Fruit fly (Drosophila melanogaster): ENCODE measurements around the gene superdeath.

Gene superdeath

dm6 chr3R:29148072-29148471 is 9.6 kb downstream of the superdeath start, which contains the start of the genes CG11882 and Pglym78 (continued):
- TF ChIP-seq dl (GFP tag; optimal IDR thresholded peaks at IDR 0.05; ENCODE audit: insufficient read depth in 1 of 2, partially characterized antibody in 2 of 2) (peak in 1 of 2 experiments; percentile 40), OdsH (GFP tag; optimal IDR thresholded peaks at IDR 0.05) (peak; percentile 38), foxo (GFP tag; optimal IDR thresholded peaks at IDR 0.05) (peak in 1 of 2 experiments; percentile 73), CrebA (GFP tag; optimal IDR thresholded peaks at IDR 0.05; ENCODE audit: borderline replicate concordance) (no peak), HLH106 (tag; optimal IDR thresholded peaks at IDR 0.05) (peak; percentile 1), usp (GFP tag; optimal IDR thresholded peaks at IDR 0.05) (no peak), fru (GFP tag; optimal IDR thresholded peaks at IDR 0.05) (no peak), tai (GFP tag; optimal IDR thresholded peaks at IDR 0.05) (no peak), Dfd (GFP tag; optimal IDR thresholded peaks at IDR 0.05) (no peak), brk (GFP tag; optimal IDR thresholded peaks at IDR 0.05) (no peak), woc (GFP tag; optimal IDR thresholded peaks at IDR 0.05) (no peak), rgr (GFP tag; optimal IDR thresholded peaks at IDR 0.05) (peak; percentile 51)

dm6 chr3R:29151621-29152092 is 13.2 kb downstream of the superdeath start, which contains the start of gene eIF2D:
Gene eIF2D (minus strand): TSS chr3R:29151794.
- TF ChIP-seq Mio (GFP tag; optimal IDR thresholded peaks at IDR 0.05) = no peak
- TF ChIP-seq usp (GFP tag; optimal IDR thresholded peaks at IDR 0.05) = no peak
- peak in 1 of 2 experiments; percentile 65 for TF ChIP-seq foxo (GFP tag; optimal IDR thresholded peaks at IDR 0.05)
- no peak for TF ChIP-seq tai (GFP tag; optimal IDR thresholded peaks at IDR 0.05)
- peak; percentile 78 for TF ChIP-seq Myc (optimal IDR thresholded peaks at IDR 0.05)
- peak; percentile 57 for TF ChIP-seq ey (GFP tag; optimal IDR thresholded peaks at IDR 0.05)
- no peak for TF ChIP-seq Rel (GFP tag; optimal IDR thresholded peaks at IDR 0.05)
- TF ChIP-seq Rel (tag; optimal IDR thresholded peaks at IDR 0.05) = peak; percentile 22
- TF ChIP-seq Hnf4 (GFP tag; optimal IDR thresholded peaks at IDR 0.05) = no peak
- no peak for TF ChIP-seq Hr83 (GFP tag; optimal IDR thresholded peaks at IDR 0.05; ENCODE audit: poor library complexity, severe bottlenecking)
- TF ChIP-seq dsf (GFP tag; optimal IDR thresholded peaks at IDR 0.05; ENCODE audit: borderline replicate concordance) = no peak
- TF ChIP-seq pan (optimal IDR thresholded peaks at IDR 0.05) = no peak
- no peak for TF ChIP-seq dmrt93B (GFP tag; optimal IDR thresholded peaks at IDR 0.05)
- no peak for TF ChIP-seq Dfd (GFP tag; optimal IDR thresholded peaks at IDR 0.05)
- TF ChIP-seq sv (GFP tag; optimal IDR thresholded peaks at IDR 0.05) = peak; percentile 5
- peak; percentile 64 for TF ChIP-seq rgr (GFP tag; optimal IDR thresholded peaks at IDR 0.05)
- TF ChIP-seq Hr78 (GFP tag; optimal IDR thresholded peaks at IDR 0.05) = no peak
- TF ChIP-seq CG9705 (GFP tag; optimal IDR thresholded peaks at IDR 0.05) = peak; percentile 37
- no peak for TF ChIP-seq brk (GFP tag; optimal IDR thresholded peaks at IDR 0.05)
- TF ChIP-seq N (GFP tag; optimal IDR thresholded peaks at IDR 0.05) = no peak
- no peak for TF ChIP-seq sage (GFP tag; optimal IDR thresholded peaks at IDR 0.05)
- TF ChIP-seq Dif (GFP tag; optimal IDR thresholded peaks at IDR 0.05; ENCODE audit: partially characterized antibody) = no peak
- no peak for TF ChIP-seq GATAd (GFP tag; optimal IDR thresholded peaks at IDR 0.05)
- TF ChIP-seq dl (GFP tag; optimal IDR thresholded peaks at IDR 0.05; ENCODE audit: insufficient read depth in 1 of 2, partially characterized antibody in 2 of 2) = no peak
- TF ChIP-seq woc (GFP tag; optimal IDR thresholded peaks at IDR 0.05) = no peak
- peak; percentile 36 for TF ChIP-seq OdsH (GFP tag; optimal IDR thresholded peaks at IDR 0.05)
- TF ChIP-seq Abd-B (GFP tag; optimal IDR thresholded peaks at IDR 0.05) = no peak
- no peak for TF ChIP-seq CG32264 (GFP tag; optimal IDR thresholded peaks at IDR 0.05)
- TF ChIP-seq fru (GFP tag; optimal IDR thresholded peaks at IDR 0.05) = no peak
- peak; percentile 41 for TF ChIP-seq Sp1 (GFP tag; optimal IDR thresholded peaks at IDR 0.05)
- no peak for TF ChIP-seq lola (GFP tag; optimal IDR thresholded peaks at IDR 0.05)
- TF ChIP-seq Jra (GFP tag; optimal IDR thresholded peaks at IDR 0.05) = no peak
- TF ChIP-seq CrebA (GFP tag; optimal IDR thresholded peaks at IDR 0.05; ENCODE audit: borderline replicate concordance) = no peak
- no peak for TF ChIP-seq br (GFP tag; optimal IDR thresholded peaks at IDR 0.05)
- peak; percentile 14 for TF ChIP-seq psq (GFP tag; optimal IDR thresholded peaks at IDR 0.05)
- TF ChIP-seq Vsx2 (GFP tag; optimal IDR thresholded peaks at IDR 0.05; ENCODE audit: partially characterized antibody) = no peak
- no peak for TF ChIP-seq jim (GFP tag; optimal IDR thresholded peaks at IDR 0.05)
- peak; percentile 69 for TF ChIP-seq HLH106 (tag; optimal IDR thresholded peaks at IDR 0.05)
- peak; percentile 63 for TF ChIP-seq h (GFP tag; optimal IDR thresholded peaks at IDR 0.05)

All from whole organism, wandering third instar larva.